Worm (Caenorhabditis elegans): ENCODE data around the gene fbxa-90.

DNA sequence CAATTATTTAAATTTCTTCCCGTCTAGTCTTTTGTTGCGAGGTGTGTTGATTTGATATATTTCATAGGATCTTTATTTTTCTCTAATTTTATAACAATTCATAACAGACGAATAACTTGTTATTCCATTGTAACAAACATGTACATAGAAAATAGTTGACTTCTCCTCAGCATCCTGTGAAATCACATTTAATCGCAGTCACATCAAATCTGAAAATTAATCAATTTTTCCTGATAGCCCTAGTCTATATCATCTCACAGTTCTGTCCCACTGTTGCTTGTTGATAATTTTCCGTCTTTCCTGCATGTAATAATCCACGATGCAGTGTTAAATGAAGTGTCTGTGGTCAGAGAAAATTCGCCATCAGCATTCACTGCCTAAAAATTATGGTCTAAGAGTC lies 21.2 kb downstream of the fbxa-90 start:
- no peak for TF ChIP-seq hnd-1 (tag; optimal IDR thresholded peaks at IDR 0.05)
- TF ChIP-seq pes-1 (GFP tag; IDR thresholded peaks at IDR 0.05): no peak
- TF ChIP-seq ets-7 (tag; optimal IDR thresholded peaks at IDR 0.05): no peak
- TF ChIP-seq aly-1 (tag; optimal IDR thresholded peaks at IDR 0.05): no peak
- no peak for TF ChIP-seq F13C5.2 (tag; optimal IDR thresholded peaks at IDR 0.05)
